Worm (Caenorhabditis elegans) whole organism, early embryonic: ENCODE measurements around the gene F09E5.14.

Experiments
- B0310.2 ChIP-seq: sonication (generic microtip); optimal IDR thresholded peaks from 2 replicates; lab custom pipeline; 2016; ENCODE audit warnings: mild to moderate bottlenecking, missing genetic modification characterization, missing compliant biosample characterization
- F13C5.2 ChIP-seq: sonication (generic microtip); optimal IDR thresholded peaks from 2 replicates; lab custom pipeline; 2017; ENCODE audit warnings: mild to moderate bottlenecking, missing genetic modification characterization, inconsistent platforms, missing compliant biosample characterization
- aly-1 ChIP-seq: sonication (generic microtip); optimal IDR thresholded peaks from 2 replicates; lab custom pipeline; 2016; ENCODE audit warnings: missing genetic modification characterization, missing compliant biosample characterization
- ama-1 ChIP-seq: fragments of 150-350 bp; optimal IDR thresholded peaks from 2 replicates; lab custom pipeline; 2014
- ceh-13 ChIP-seq: fragments of 200-800 bp; sonication (Bioruptor generic); optimal IDR thresholded peaks from 2 replicates; lab custom pipeline; 2018; ENCODE audit warnings: mild to moderate bottlenecking, missing genetic modification characterization, missing compliant biosample characterization
- ceh-36 ChIP-seq: sonication (generic microtip); optimal IDR thresholded peaks from 2 replicates; lab custom pipeline; 2016; ENCODE audit warnings: missing genetic modification characterization, inconsistent platforms, missing compliant biosample characterization
- ets-7 ChIP-seq: sonication (generic microtip); optimal IDR thresholded peaks from 2 replicates; lab custom pipeline; 2016; ENCODE audit warnings: missing genotype, missing genetic modification characterization, missing compliant biosample characterization
- flt-1 ChIP-seq: fragments of 200-800 bp; sonication (Bioruptor generic); IDR thresholded peaks from 2 replicates; pipeline ENCODE4 v1.3.6; 2022; ENCODE audit warnings: missing genetic modification characterization, missing compliant biosample characterization
- hmbx-1 ChIP-seq: sonication (generic microtip); optimal IDR thresholded peaks from 2 replicates; lab custom pipeline; 2016; ENCODE audit warnings: mild to moderate bottlenecking, missing genetic modification characterization, missing compliant biosample characterization
- hmg-4 ChIP-seq: fragments of 200-800 bp; sonication (Bioruptor generic); optimal IDR thresholded peaks from 2 replicates; lab custom pipeline; 2018; ENCODE audit warnings: mild to moderate bottlenecking, missing genetic modification characterization, missing compliant biosample characterization
- hnd-1 ChIP-seq: sonication (generic microtip); optimal IDR thresholded peaks from 2 replicates; lab custom pipeline; 2016; ENCODE audit warnings: missing genetic modification characterization, missing compliant biosample characterization
- pes-1 ChIP-seq: fragments of 200-800 bp; sonication (Bioruptor generic); IDR thresholded peaks from 2 replicates; pipeline ENCODE4 v1.3.6; 2022; ENCODE audit warnings: missing genetic modification reagents, missing genetic modification characterization, missing compliant biosample characterization
- scrt-1 ChIP-seq: fragments of 200-800 bp; sonication (Bioruptor generic); IDR thresholded peaks from 2 replicates; pipeline ENCODE4 v1.3.6; 2022; ENCODE audit warnings: missing genetic modification characterization, missing compliant biosample characterization
- sea-1 ChIP-seq: fragments of 200-800 bp; sonication (Bioruptor generic); conservative IDR thresholded peaks from 2 replicates; pipeline ENCODE4 v1.3.6; 2022; ENCODE audit warnings: missing genetic modification characterization, missing compliant biosample characterization
- tbx-11 ChIP-seq: fragments of 200-800 bp; sonication (Bioruptor generic); IDR thresholded peaks from 2 replicates; pipeline ENCODE4 v1.3.6; 2022; ENCODE audit warnings: missing genetic modification characterization, missing compliant biosample characterization
- tbx-37 ChIP-seq: fragments of 200-800 bp; sonication (Bioruptor generic); conservative IDR thresholded peaks from 2 replicates; pipeline ENCODE4 v1.3.6; 2022; ENCODE audit warnings: missing genetic modification reagents, missing genetic modification characterization, missing compliant biosample characterization
- tra-4 ChIP-seq: sonication (generic microtip); optimal IDR thresholded peaks from 2 replicates; lab custom pipeline; 2017; ENCODE audit warnings: missing genetic modification characterization, missing compliant biosample characterization

Gene F09E5.14

DNA sequence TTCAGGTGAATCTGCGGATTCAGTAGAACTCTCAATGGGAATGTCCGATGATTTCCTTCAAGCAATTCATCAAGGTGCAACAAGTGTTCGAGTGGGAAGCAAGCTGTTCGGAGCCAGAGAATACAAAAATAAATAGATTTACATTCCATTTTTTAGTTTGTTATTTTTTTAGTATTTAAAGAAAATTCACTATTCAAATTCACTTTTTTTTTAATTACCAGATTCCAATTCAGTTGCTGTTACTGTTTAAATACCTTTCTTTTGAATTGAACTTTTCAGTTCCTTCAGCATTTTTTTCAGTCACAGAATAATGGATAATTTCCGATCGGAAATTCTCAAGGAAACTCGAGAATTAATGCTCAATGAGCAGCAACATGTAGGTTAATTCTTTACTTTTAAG lies 7.1 kb upstream of the F09E5.14 start, which contains the start of gene F09E5.7:
Gene F09E5.7, plus strand, starts transcription at position 301 of the 400 bp plus-strand sequence.
- TF ChIP-seq scrt-1 (GFP tag; lab: Robert Waterston, UW): no peak
- TF ChIP-seq ama-1: no peak
- no peak for TF ChIP-seq ets-7 (tag; lab: Kevin White, UChicago)
- TF ChIP-seq hmbx-1 (tag; lab: Kevin White, UChicago): no peak
- no peak for TF ChIP-seq aly-1 (tag; lab: Kevin White, UChicago)
- no peak for TF ChIP-seq hnd-1 (tag; lab: Kevin White, UChicago)

DNA sequence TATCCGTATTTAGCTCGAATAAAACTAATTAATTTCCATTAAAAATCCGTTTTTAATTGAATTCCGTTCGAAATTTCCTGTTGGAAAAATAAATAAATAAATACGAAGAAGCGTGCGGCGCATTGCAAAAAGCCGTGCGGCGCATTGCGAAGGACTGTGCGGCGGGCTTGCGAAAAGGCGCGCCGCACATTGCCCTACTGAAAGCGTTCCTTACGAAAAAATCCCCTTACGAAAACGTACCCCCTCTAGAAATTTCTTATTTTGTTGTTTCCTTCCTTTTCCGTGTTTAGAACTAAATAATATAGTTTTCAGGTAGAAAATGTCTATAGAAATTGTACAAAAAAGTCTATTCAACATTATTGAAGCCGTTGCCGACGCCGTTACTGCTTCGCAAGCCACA lies 5.7 kb upstream of the F09E5.14 start, which contains the start of gene F09E5.8:
Gene F09E5.8, plus strand, starts transcription at position 313 of the 400 bp plus-strand sequence.
- TF ChIP-seq tbx-11: peak; percentile 76
- TF ChIP-seq pes-1 (GFP tag; lab: Robert Waterston, UW): peak; percentile 81
- 0 out of 2 replicates have a peak, but pooled peaks have one; percentile 35 for TF ChIP-seq scrt-1 (GFP tag; lab: Robert Waterston, UW)

- TF ChIP-seq tbx-11 (peak; percentile 78; the same call in 1 of the 2 replicates), tbx-37 (GFP tag; lab: Robert Waterston, UW) (0 out of 2 replicates have a peak, but pooled peaks have one; percentile 35), flt-1 (GFP tag; lab: Robert Waterston, UW) (0 out of 2 replicates have a peak, but pooled peaks have one; percentile 32), pes-1 (GFP tag; lab: Robert Waterston, UW) (peak; percentile 79; the same call in 1 of the 2 replicates), sea-1 (GFP tag; lab: Robert Waterston, UW) (peak; percentile 87), scrt-1 (GFP tag; lab: Robert Waterston, UW) (peak; percentile 66; the same call in 1 of the 2 replicates)
Observed at ce11 chrII:5346350-5346749, 1.7 kb upstream of the F09E5.14 start.

- TF ChIP-seq F13C5.2 (tag; lab: Kevin White, UChicago): no peak
- no peak for TF ChIP-seq tra-4 (tag; lab: Kevin White, UChicago)
- TF ChIP-seq tbx-37 (GFP tag; lab: Robert Waterston, UW): no peak
- TF ChIP-seq hmbx-1 (tag; lab: Kevin White, UChicago): no peak
- no peak for TF ChIP-seq pes-1 (GFP tag; lab: Robert Waterston, UW)
- no peak for TF ChIP-seq B0310.2 (tag; lab: Kevin White, UChicago)
- TF ChIP-seq scrt-1 (GFP tag; lab: Robert Waterston, UW): no peak
- TF ChIP-seq flt-1 (GFP tag; lab: Robert Waterston, UW): no peak
- no peak for TF ChIP-seq tbx-11
Observed at ce11 chrII:5342412-5342811, 2.3 kb downstream of the F09E5.14 start.

DNA sequence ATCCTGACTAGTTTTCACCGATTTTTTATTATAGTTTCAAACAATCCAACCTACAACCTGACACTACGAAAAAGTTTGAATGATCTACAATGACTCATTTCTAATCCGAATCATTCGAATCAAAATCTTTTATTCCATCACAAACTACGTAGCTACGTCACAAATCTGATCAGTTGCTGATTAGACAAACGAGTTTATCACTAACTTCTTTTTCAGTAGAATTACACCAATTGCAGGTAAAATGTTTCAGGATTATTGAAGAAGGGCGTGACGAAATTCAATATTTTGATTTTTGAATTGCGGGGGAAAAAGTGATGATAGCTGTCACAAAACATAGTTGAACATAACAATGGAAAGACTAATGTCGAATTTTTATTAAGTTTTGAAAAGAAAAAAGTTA lies 3.1 kb downstream of the F09E5.14 start:
- no peak for TF ChIP-seq B0310.2 (tag; lab: Kevin White, UChicago)
- TF ChIP-seq F13C5.2 (tag; lab: Kevin White, UChicago): no peak
- TF ChIP-seq flt-1 (GFP tag; lab: Robert Waterston, UW): no peak
- TF ChIP-seq ceh-13 (GFP tag; lab: Kevin White, UChicago): no peak
- no peak for TF ChIP-seq tra-4 (tag; lab: Kevin White, UChicago)
- no peak for TF ChIP-seq scrt-1 (GFP tag; lab: Robert Waterston, UW)
- TF ChIP-seq tbx-11: no peak
- no peak for TF ChIP-seq hnd-1 (tag; lab: Kevin White, UChicago)
- TF ChIP-seq sea-1 (GFP tag; lab: Robert Waterston, UW): no peak
- no peak for TF ChIP-seq ets-7 (tag; lab: Kevin White, UChicago)
- no peak for TF ChIP-seq hmbx-1 (tag; lab: Kevin White, UChicago)
- TF ChIP-seq ama-1: no peak
- no peak for TF ChIP-seq tbx-37 (GFP tag; lab: Robert Waterston, UW)
- no peak for TF ChIP-seq aly-1 (tag; lab: Kevin White, UChicago)
- no peak for TF ChIP-seq ceh-36
- no peak for TF ChIP-seq pes-1 (GFP tag; lab: Robert Waterston, UW)
- TF ChIP-seq hmg-4 (GFP tag; lab: Kevin White, UChicago): no peak

DNA sequence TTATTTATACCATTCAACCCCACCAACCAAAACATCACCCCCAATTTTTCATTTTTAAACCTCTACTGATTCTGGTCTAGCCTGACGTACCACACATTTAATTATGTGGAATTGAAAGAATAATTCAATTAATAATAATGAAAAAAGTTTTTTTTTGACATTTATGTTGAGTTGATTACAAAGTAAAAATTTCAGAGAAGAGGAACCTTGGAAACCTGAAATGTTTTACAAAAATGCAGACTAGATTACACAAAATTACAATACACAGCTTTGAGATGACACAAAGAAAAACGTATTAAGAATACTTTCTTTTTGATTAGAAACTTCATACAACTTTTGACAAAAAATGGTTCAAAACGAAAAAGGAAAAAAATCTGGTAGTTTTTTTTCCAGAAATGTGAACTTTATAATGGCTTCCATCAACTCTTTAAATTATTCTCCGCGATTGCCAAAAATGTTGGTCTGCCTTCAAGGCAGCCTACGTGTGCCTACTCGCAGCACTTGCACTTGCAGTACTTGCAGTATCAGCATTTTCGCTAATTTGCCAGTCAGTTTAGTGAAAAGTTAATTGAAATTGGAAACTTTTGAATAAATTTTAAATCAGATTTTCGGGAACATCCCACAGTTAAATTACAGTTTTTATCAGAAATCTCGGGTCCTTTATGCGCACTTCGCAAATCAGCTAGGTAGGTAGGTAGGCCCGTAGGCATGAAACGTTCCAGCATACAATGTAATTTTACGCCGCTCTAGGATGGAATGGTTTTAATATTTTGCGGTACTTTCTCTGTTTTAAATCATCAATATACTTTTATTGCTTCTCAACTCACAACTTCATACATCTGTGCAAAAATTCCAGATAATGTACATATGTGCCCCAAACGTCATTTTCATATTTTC lies 3.8 kb downstream of the F09E5.14 start:
- TF ChIP-seq hmg-4 (GFP tag; lab: Kevin White, UChicago): no peak
- no peak for TF ChIP-seq ama-1
- no peak for TF ChIP-seq ets-7 (tag; lab: Kevin White, UChicago)
- no peak for TF ChIP-seq tra-4 (tag; lab: Kevin White, UChicago)
- no peak for TF ChIP-seq hmbx-1 (tag; lab: Kevin White, UChicago)
- no peak for TF ChIP-seq tbx-11
- no peak for TF ChIP-seq B0310.2 (tag; lab: Kevin White, UChicago)
- TF ChIP-seq ceh-36: no peak

DNA sequence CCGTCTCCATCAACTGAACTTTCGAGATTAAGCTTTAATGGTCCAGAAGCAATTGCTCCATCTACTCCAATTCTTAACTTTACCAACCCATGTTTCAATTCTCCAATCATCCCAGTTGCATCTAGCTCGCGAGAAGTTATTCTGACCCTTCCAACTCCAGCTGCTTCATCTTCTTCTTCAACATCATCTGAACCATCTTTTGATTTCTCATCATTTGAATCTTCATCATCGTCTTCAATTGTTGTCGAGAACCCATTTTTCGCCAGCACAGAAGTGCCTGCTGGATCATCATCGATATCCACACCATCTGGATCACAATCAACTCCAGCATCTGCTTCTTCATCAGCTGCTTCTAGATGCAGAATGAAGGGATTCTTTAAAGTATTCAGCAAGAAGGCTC lies 5.1 kb downstream of the F09E5.14 start:
- TF ChIP-seq flt-1 (GFP tag; lab: Robert Waterston, UW) (no peak), tbx-37 (GFP tag; lab: Robert Waterston, UW) (no peak), ceh-13 (GFP tag; lab: Kevin White, UChicago) (no peak), ets-7 (tag; lab: Kevin White, UChicago) (no peak), tra-4 (tag; lab: Kevin White, UChicago) (no peak), tbx-11 (no peak), B0310.2 (tag; lab: Kevin White, UChicago) (no peak)
